Worm (Caenorhabditis elegans): ENCODE measurements around the gene cyp-37A1.

Gene cyp-37A1

DNA sequence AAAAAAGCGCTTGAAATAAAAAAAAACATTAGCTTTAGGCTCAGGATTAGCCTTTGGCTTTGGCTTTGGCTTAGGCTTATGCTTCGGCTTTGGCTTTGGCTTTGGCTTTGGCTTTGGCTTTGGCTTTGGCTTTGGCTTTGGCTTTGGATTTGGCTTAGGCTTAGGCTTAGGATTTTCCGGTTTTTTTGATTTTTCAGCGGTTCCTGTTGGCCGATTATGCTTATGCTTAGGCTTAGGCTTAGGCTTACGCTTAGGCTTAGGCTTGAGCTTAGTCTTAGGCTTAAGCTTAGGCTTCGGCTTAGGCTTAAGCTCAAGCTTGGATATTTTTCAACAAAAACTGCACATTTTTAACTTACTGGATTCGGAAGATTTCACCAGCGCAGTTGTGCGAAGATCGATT, 42.6 kb downstream of the cyp-37A1 start:
- TF ChIP-seq nhr-11 (tag; optimal IDR thresholded peaks at IDR 0.05) (no peak), ceh-16 (tag; optimal IDR thresholded peaks at IDR 0.05) (no peak)

ce11 chrII:13973514-13973913, 43.3 kb downstream of the cyp-37A1 start, which contains the start of gene Y39G8B.1:
Gene Y39G8B.1, minus strand, starts transcription at chrII:13973812.
- TF ChIP-seq skn-1 (tag; optimal IDR thresholded peaks at IDR 0.05) = peak; percentile 34
- peak; percentile 3 for TF ChIP-seq gmeb-1 (tag; optimal IDR thresholded peaks at IDR 0.05)
- TF ChIP-seq R02D3.7 (tag; optimal IDR thresholded peaks at IDR 0.05) = no peak
- TF ChIP-seq lsy-2 (tag; optimal IDR thresholded peaks at IDR 0.05) = peak in 1 of 2 experiments; percentile 24
- TF ChIP-seq fos-1 (tag; optimal IDR thresholded peaks at IDR 0.05) = peak; percentile 45

ce11 chrII:13972199-13972598, 44.6 kb downstream of the cyp-37A1 start:
- TF ChIP-seq peb-1 (tag; optimal IDR thresholded peaks at IDR 0.05) (no peak), ZK546.5 (tag; optimal IDR thresholded peaks at IDR 0.05) (no peak), skn-1 (tag; optimal IDR thresholded peaks at IDR 0.05) (no peak), snpc-4 (tag; optimal IDR thresholded peaks at IDR 0.05) (no peak), nhr-25 (tag; optimal IDR thresholded peaks at IDR 0.05) (no peak), sma-9 (GFP tag; optimal IDR thresholded peaks at IDR 0.05) (no peak), sma-9 (tag; optimal IDR thresholded peaks at IDR 0.05) (no peak), fos-1 (tag; optimal IDR thresholded peaks at IDR 0.05) (no peak), F13H6.1 (tag; optimal IDR thresholded peaks at IDR 0.05) (no peak), nhr-129 (tag; optimal IDR thresholded peaks at IDR 0.05) (no peak), blmp-1 (tag; optimal IDR thresholded peaks at IDR 0.05; ENCODE audit: insufficient read depth) (no peak), sma-3 (GFP tag; optimal IDR thresholded peaks at IDR 0.05) (no peak), C34F6.9 (tag; optimal IDR thresholded peaks at IDR 0.05) (no peak), elt-1 (tag; optimal IDR thresholded peaks at IDR 0.05) (no peak), zag-1 (tag; optimal IDR thresholded peaks at IDR 0.05) (no peak), ceh-16 (tag; optimal IDR thresholded peaks at IDR 0.05) (no peak), ztf-1 (GFP tag; conservative IDR thresholded peaks at IDR 0.05) (no peak), ceh-82 (tag; optimal IDR thresholded peaks at IDR 0.05) (no peak), nhr-23 (tag; optimal IDR thresholded peaks at IDR 0.05) (no peak), mdl-1 (tag; optimal IDR thresholded peaks at IDR 0.05) (no peak)

DNA sequence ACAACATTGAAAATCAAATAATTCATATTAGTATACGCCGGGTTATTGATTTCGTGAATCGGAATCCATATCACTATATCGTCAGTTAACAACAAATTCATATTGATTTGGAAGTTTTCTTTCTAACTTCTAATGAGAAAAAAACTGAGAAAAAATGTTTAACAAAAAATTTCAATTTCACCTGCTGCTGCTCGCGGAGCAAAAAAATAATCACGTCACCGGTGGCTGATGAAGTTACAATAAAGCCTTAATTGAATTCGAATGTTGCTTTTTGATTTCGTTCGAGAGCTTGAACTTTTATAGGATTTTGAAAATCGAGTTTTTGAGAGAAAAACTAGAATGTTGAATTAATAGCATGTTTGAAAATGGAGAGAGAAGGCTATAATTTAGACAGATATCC, 47.8 kb downstream of the cyp-37A1 start, which contains the start of gene sre-43:
sre-43 (minus strand) TSS at position 101 of the 400 bp plus-strand sequence.
- TF ChIP-seq nhr-12 (tag; optimal IDR thresholded peaks at IDR 0.05) (no peak), gmeb-1 (tag; optimal IDR thresholded peaks at IDR 0.05) (no peak)

DNA sequence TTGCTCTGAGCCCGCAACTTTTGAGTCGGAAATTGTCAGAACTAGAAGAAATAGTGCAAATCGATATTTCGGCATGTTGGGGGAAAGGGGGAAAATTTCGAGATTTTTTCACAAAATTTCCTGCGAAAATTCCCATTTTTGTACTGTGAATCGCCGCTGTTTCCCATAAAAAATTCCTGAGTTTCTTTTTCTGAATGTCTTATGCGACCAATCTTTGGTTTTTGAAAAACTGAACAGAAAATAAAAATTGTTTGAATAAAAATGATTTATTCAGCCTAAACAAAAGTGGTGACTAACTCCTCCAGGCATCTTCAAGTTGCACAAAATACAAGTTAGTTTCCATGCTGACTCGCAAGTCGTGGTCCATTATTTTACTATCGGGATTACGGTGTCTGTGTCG, 50.5 kb downstream of the cyp-37A1 start, which contains the start of gene W07G1.7:
W07G1.7 (minus strand) TSS at position 101 of the 400 bp plus-strand sequence.
- no peak for TF ChIP-seq zag-1 (tag; optimal IDR thresholded peaks at IDR 0.05)
- no peak for TF ChIP-seq snpc-4 (tag; optimal IDR thresholded peaks at IDR 0.05)
- TF ChIP-seq elt-3 (tag; optimal IDR thresholded peaks at IDR 0.05) = no peak
- TF ChIP-seq sma-9 (GFP tag; optimal IDR thresholded peaks at IDR 0.05) = no peak
- TF ChIP-seq sma-9 (tag; optimal IDR thresholded peaks at IDR 0.05) = no peak
- TF ChIP-seq ztf-11 (tag; optimal IDR thresholded peaks at IDR 0.05) = no peak
- no peak for TF ChIP-seq dmd-4 (tag; optimal IDR thresholded peaks at IDR 0.05)
- no peak for TF ChIP-seq ceh-82 (tag; optimal IDR thresholded peaks at IDR 0.05)
- no peak for TF ChIP-seq ztf-4 (tag; optimal IDR thresholded peaks at IDR 0.05)
- TF ChIP-seq peb-1 (tag; optimal IDR thresholded peaks at IDR 0.05) = no peak
- no peak for TF ChIP-seq R02D3.7 (tag; optimal IDR thresholded peaks at IDR 0.05)
- TF ChIP-seq F13H6.1 (tag; optimal IDR thresholded peaks at IDR 0.05) = no peak
- no peak for TF ChIP-seq mbf-1 (tag; optimal IDR thresholded peaks at IDR 0.05)
- no peak for TF ChIP-seq nhr-6 (tag; optimal IDR thresholded peaks at IDR 0.05)
- no peak for TF ChIP-seq mdl-1 (tag; optimal IDR thresholded peaks at IDR 0.05)

- TF ChIP-seq crh-2 (tag; optimal IDR thresholded peaks at IDR 0.05) (no peak), C34F6.9 (tag; optimal IDR thresholded peaks at IDR 0.05) (no peak), ama-1 (optimal IDR thresholded peaks at IDR 0.05) (no peak), elt-1 (tag; optimal IDR thresholded peaks at IDR 0.05) (no peak), ceh-16 (tag; optimal IDR thresholded peaks at IDR 0.05) (no peak), elt-3 (tag; optimal IDR thresholded peaks at IDR 0.05) (no peak), ztf-11 (tag; optimal IDR thresholded peaks at IDR 0.05) (no peak), peb-1 (tag; optimal IDR thresholded peaks at IDR 0.05) (no peak), snpc-4 (tag; optimal IDR thresholded peaks at IDR 0.05) (no peak), lsy-2 (tag; optimal IDR thresholded peaks at IDR 0.05) (no peak), nhr-23 (tag; optimal IDR thresholded peaks at IDR 0.05) (no peak), alr-1 (tag; optimal IDR thresholded peaks at IDR 0.05) (no peak), blmp-1 (tag; optimal IDR thresholded peaks at IDR 0.05; ENCODE audit: insufficient read depth) (no peak), lin-39 (tag; optimal IDR thresholded peaks at IDR 0.05) (no peak)
Observed at ce11 chrII:13964325-13964724, 52.4 kb downstream of the cyp-37A1 start.

Measured in whole organism, L2 larva.